Fruit fly (Drosophila melanogaster): ENCODE data around the gene stc.

Gene stc

dm6 chr2L:15067832-15068231 lies 45.4 kb upstream of the stc start (continued):
- TF ChIP-seq hbn (GFP tag; IDR thresholded peaks at IDR 0.05; ENCODE audit: partially characterized antibody) (peak; percentile 85), CG13296 (GFP tag; optimal IDR thresholded peaks at IDR 0.05) (peak; percentile 20), Six4 (GFP tag; optimal IDR thresholded peaks at IDR 0.05) (no peak), gsb (GFP tag; IDR thresholded peaks at IDR 0.05) (no peak), eve (GFP tag; optimal IDR thresholded peaks at IDR 0.05) (no peak), CG8924 (tag; optimal IDR thresholded peaks at IDR 0.05) (peak; percentile 62), CG1024 (GFP tag; IDR thresholded peaks at IDR 0.05) (no peak), Nf-YA (GFP tag; IDR thresholded peaks at IDR 0.05) (0 out of 2 replicates have a peak, but pooled peaks have one; percentile 15), slou (GFP tag; optimal IDR thresholded peaks at IDR 0.05) (no peak), MESR4 (GFP tag; optimal IDR thresholded peaks at IDR 0.05) (peak; percentile 95), CG4707 (GFP tag; optimal IDR thresholded peaks at IDR 0.05) (no peak), pan (optimal IDR thresholded peaks at IDR 0.05) (no peak), pan (GFP tag; optimal IDR thresholded peaks at IDR 0.05 in 1 of 2, IDR thresholded peaks at IDR 0.05 in 1 of 2) (no peak), CG12769 (tag; optimal IDR thresholded peaks at IDR 0.05) (peak; percentile 78), CG16813 (GFP tag; IDR thresholded peaks at IDR 0.05; ENCODE audit: partially characterized antibody) (peak; percentile 62), B-H2 (GFP tag; optimal IDR thresholded peaks at IDR 0.05) (peak; percentile 84), CG30403 (GFP tag; optimal IDR thresholded peaks at IDR 0.05) (peak; percentile 15), sob (GFP tag; IDR thresholded peaks at IDR 0.05) (peak; percentile 61), gt (GFP tag; IDR thresholded peaks at IDR 0.05) (no peak), Awh (GFP tag; IDR thresholded peaks at IDR 0.05) (no peak), zen (tag; optimal IDR thresholded peaks at IDR 0.05) (peak; percentile 47), lilli (GFP tag; optimal IDR thresholded peaks at IDR 0.05) (peak; percentile 36), Sin3A (optimal IDR thresholded peaks at IDR 0.05) (peak; percentile 40), CG3065 (GFP tag; optimal IDR thresholded peaks at IDR 0.05) (no peak), HLH4C (GFP tag; IDR thresholded peaks at IDR 0.05; ENCODE audit: partially characterized antibody) (peak; percentile 60; the same call in 2 of the 3 replicates), vnd (GFP tag; IDR thresholded peaks at IDR 0.05; ENCODE audit: partially characterized antibody) (peak; percentile 48; the same call in 2 of the 3 replicates), sens (GFP tag) (peak; percentile 66), Ptx1 (GFP tag; IDR thresholded peaks at IDR 0.05) (no peak), CG33557 (GFP tag; optimal IDR thresholded peaks at IDR 0.05) (peak; percentile 27), CG8359 (GFP tag; optimal IDR thresholded peaks at IDR 0.05; ENCODE audit: borderline replicate concordance) (no peak), CG18619 (GFP tag; optimal IDR thresholded peaks at IDR 0.05) (no peak), CG2129 (GFP tag; IDR thresholded peaks at IDR 0.05; ENCODE audit: partially characterized antibody) (peak; percentile 36; the same call in 1 of the 2 replicates), ssp (GFP tag; IDR thresholded peaks at IDR 0.05) (no peak), twi (tag; optimal IDR thresholded peaks at IDR 0.05) (peak; percentile 98), CG7372 (GFP tag; IDR thresholded peaks at IDR 0.05) (no peak), HLH54F (GFP tag; optimal IDR thresholded peaks at IDR 0.05) (peak; percentile 25), aop (GFP tag; IDR thresholded peaks at IDR 0.05) (no peak), nmo (GFP tag; optimal IDR thresholded peaks at IDR 0.05) (peak; percentile 59), CTCF (GFP tag; optimal IDR thresholded peaks at IDR 0.05) (peak; percentile 61), CG5245 (GFP tag; optimal IDR thresholded peaks at IDR 0.05) (no peak), gcm2 (GFP tag; optimal IDR thresholded peaks at IDR 0.05) (no peak), ac (GFP tag; optimal IDR thresholded peaks at IDR 0.05) (no peak), Dp (GFP tag; optimal IDR thresholded peaks at IDR 0.05) (peak; percentile 100), CG2199 (GFP tag; IDR thresholded peaks at IDR 0.05) (peak; percentile 82; the same call in 2 of the 3 replicates), fd3F (GFP tag; optimal IDR thresholded peaks at IDR 0.05) (no peak), TFAM (GFP tag; optimal IDR thresholded peaks at IDR 0.05) (no peak), wdn (GFP tag; IDR thresholded peaks at IDR 0.05) (0 out of 2 replicates have a peak, but pooled peaks have one; percentile 17), ind (GFP tag; optimal IDR thresholded peaks at IDR 0.05) (no peak), GATAe (GFP tag; conservative IDR thresholded peaks at IDR 0.05) (no peak), CG4360 (GFP tag; IDR thresholded peaks at IDR 0.05) (0 out of 2 replicates have a peak, but pooled peaks have one; percentile 18), Xrp1 (GFP tag; IDR thresholded peaks at IDR 0.05) (no peak), E2f2 (GFP tag; IDR thresholded peaks at IDR 0.05) (peak; percentile 100), Bteb2 (GFP tag; optimal IDR thresholded peaks at IDR 0.05) (peak; percentile 6)

All from whole organism, embryonic.